Fruit fly (Drosophila melanogaster) whole organism, embryonic: Measurements from ENCODE around the gene CG42820.

Experiments
- ATbp ChIP-seq: fragments of 200-800 bp; sonication (Bioruptor generic); optimal IDR thresholded peaks from 2 replicates; lab custom pipeline; 2017; ENCODE audit warnings: missing biosample characterization, mild to moderate bottlenecking, missing genetic modification characterization, missing genetic modification reagents
- Blimp-1 ChIP-seq: fragments of 200-800 bp; sonication (Bioruptor generic); optimal IDR thresholded peaks from 3 replicates; lab custom pipeline; 2018; ENCODE audit warnings: missing biosample characterization, missing genetic modification characterization, mild to moderate bottlenecking, moderate library complexity, missing genetic modification reagents
- CG10209 ChIP-seq: fragments of 200-800 bp; sonication (Bioruptor generic); optimal IDR thresholded peaks from 3 replicates; lab custom pipeline; 2017; ENCODE audit warnings: missing biosample characterization, mild to moderate bottlenecking, missing genetic modification characterization, missing genetic modification reagents
- CG10274 ChIP-seq: fragments of 200-800 bp; sonication (Bioruptor generic); optimal IDR thresholded peaks from 3 replicates; lab custom pipeline; 2017; ENCODE audit warnings: missing biosample characterization, mild to moderate bottlenecking, missing genetic modification characterization
- CG10543 ChIP-seq: fragments of 200-800 bp; sonication (Bioruptor generic); optimal IDR thresholded peaks from 3 replicates; lab custom pipeline; 2017; ENCODE audit warnings: missing biosample characterization, mild to moderate bottlenecking, missing genetic modification characterization, moderate library complexity
- CG11247 ChIP-seq: fragments of 200-800 bp; sonication (Bioruptor generic); IDR thresholded peaks from 2 replicates; pipeline ENCODE4 v1.3.6; 2022; ENCODE audit warnings: missing biosample characterization, missing genetic modification characterization
- CG11560 ChIP-seq: fragments of 200-800 bp; sonication (Bioruptor generic); IDR thresholded peaks from 3 replicates; pipeline ENCODE4 v1.3.6; 2022; ENCODE audit warnings: missing biosample characterization, missing genetic modification characterization
- CG15269 ChIP-seq: fragments of 200-800 bp; sonication (Bioruptor generic); optimal IDR thresholded peaks from 2 replicates; lab custom pipeline; 2018; ENCODE audit warnings: missing biosample characterization, mild to moderate bottlenecking, missing genetic modification characterization, moderate library complexity
- CG17359 ChIP-seq: fragments of 200-800 bp; sonication (Bioruptor generic); optimal IDR thresholded peaks from 3 replicates; lab custom pipeline; 2018; ENCODE audit warnings: missing biosample characterization, mild to moderate bottlenecking, missing genetic modification characterization, moderate library complexity
- CG1832 ChIP-seq: fragments of 200-800 bp; sonication (Bioruptor generic); optimal IDR thresholded peaks from 2 replicates; lab custom pipeline; 2017; ENCODE audit warnings: missing biosample characterization, mild to moderate bottlenecking, missing genetic modification characterization, inconsistent platforms
- CG18599 ChIP-seq: fragments of 200-800 bp; sonication (Bioruptor generic); optimal IDR thresholded peaks from 3 replicates; lab custom pipeline; 2017; ENCODE audit warnings: missing biosample characterization, missing genetic modification characterization, mild to moderate bottlenecking, moderate library complexity, missing genetic modification reagents
- CG2120 ChIP-seq: fragments of 200-800 bp; sonication (Bioruptor generic); optimal IDR thresholded peaks from 3 replicates; lab custom pipeline; 2016; ENCODE audit warnings: missing biosample characterization, missing genetic modification characterization
- CG2712 ChIP-seq: fragments of 200-800 bp; optimal IDR thresholded peaks from 3 replicates; lab custom pipeline; 2019; ENCODE audit warnings: missing biosample characterization, mild to moderate bottlenecking, missing genetic modification characterization, moderate library complexity
- CG30020 ChIP-seq: fragments of 200-800 bp; optimal IDR thresholded peaks from 2 replicates; lab custom pipeline; 2019; ENCODE audit warnings: missing biosample characterization, mild to moderate bottlenecking, missing genetic modification characterization, moderate library complexity
- CG3407 ChIP-seq: fragments of 200-800 bp; sonication (Bioruptor generic); optimal IDR thresholded peaks from 2 replicates; lab custom pipeline; 2018; ENCODE audit warnings: missing biosample characterization, mild to moderate bottlenecking, missing genetic modification characterization
- CG3726 ChIP-seq: fragments of 200-800 bp; sonication (Bioruptor generic); IDR thresholded peaks from 3 replicates; pipeline ENCODE4, ENCODE4 v1.3.6; 2022; ENCODE audit warnings: missing biosample characterization, missing genetic modification characterization
- CG6175 ChIP-seq: fragments of 200-800 bp; sonication (Bioruptor generic); IDR thresholded peaks from 3 replicates; pipeline ENCODE4 v1.3.6; 2022; ENCODE audit warnings: missing biosample characterization, missing genetic modification characterization
- CG6654 ChIP-seq: fragments of 200-800 bp; sonication (Bioruptor generic); optimal IDR thresholded peaks from 2 replicates; lab custom pipeline; 2017; ENCODE audit warnings: missing biosample characterization, mild to moderate bottlenecking, missing genetic modification characterization
- CG6689 ChIP-seq: fragments of 200-800 bp; sonication (Bioruptor generic); IDR thresholded peaks from 2 replicates; pipeline ENCODE4 v1.3.6; 2022; ENCODE audit warnings: missing biosample characterization, missing genetic modification characterization
- CG7928 ChIP-seq: fragments of 200-800 bp; sonication (Bioruptor generic); optimal IDR thresholded peaks from 2 replicates; lab custom pipeline; 2017; ENCODE audit warnings: missing biosample characterization, mild to moderate bottlenecking, missing genetic modification characterization
- D ChIP-seq, 2 experiments: fragments of 200-800 bp in 1 of 2; fragments of >200 bp in 1 of 2; sonication (Bioruptor generic) in 1 of 2; optimal IDR thresholded peaks; 2 replicates in 1 of 2; 3 replicates in 1 of 2; lab custom pipeline; 2017; ENCODE audit warnings: mild to moderate bottlenecking in 1 of 2, missing biosample characterization in 1 of 2, missing genetic modification characterization in 1 of 2, missing genetic modification reagents in 1 of 2
- Kr ChIP-seq: fragments of 200-800 bp; sonication (Bioruptor generic); optimal IDR thresholded peaks from 2 replicates; lab custom pipeline; 2017; ENCODE audit warnings: missing biosample characterization, mild to moderate bottlenecking, missing genetic modification characterization
- Lpt ChIP-seq: fragments of >200 bp; optimal IDR thresholded peaks from 2 replicates; lab custom pipeline; 2018; ENCODE audit warnings: missing biosample characterization, missing genetic modification characterization
- Optix ChIP-seq: fragments of 200-800 bp; sonication (Bioruptor generic); IDR thresholded peaks from 3 replicates; pipeline ENCODE4 v1.3.6; 2022; ENCODE audit warnings: missing biosample characterization, missing genetic modification characterization
- Taf1 ChIP-seq: fragments of 200-800 bp; sonication (Bioruptor generic); IDR thresholded peaks from 2 replicates; pipeline ENCODE4 v1.3.6; 2022; ENCODE audit warnings: missing biosample characterization, missing genetic modification characterization
- Xrp1 ChIP-seq: fragments of 200-800 bp; sonication (Bioruptor generic); IDR thresholded peaks from 2 replicates; pipeline ENCODE4 v1.3.6; 2022; ENCODE audit warnings: missing biosample characterization, missing genetic modification characterization
- amos ChIP-seq: fragments of 200-800 bp; sonication (Bioruptor generic); IDR thresholded peaks from 2 replicates; pipeline ENCODE4 v1.3.6; 2022; ENCODE audit warnings: missing biosample characterization, missing genetic modification characterization; ENCODE audit not compliant: partially characterized antibody
- cg ChIP-seq: fragments of 200-800 bp; sonication (Bioruptor generic); optimal IDR thresholded peaks from 3 replicates; lab custom pipeline; 2019; ENCODE audit warnings: missing biosample characterization, mild to moderate bottlenecking, missing genetic modification characterization, moderate library complexity
- crc ChIP-seq: fragments of 200-800 bp; sonication (Bioruptor generic); optimal IDR thresholded peaks from 2 replicates; lab custom pipeline; 2016; ENCODE audit warnings: missing biosample characterization, missing genetic modification characterization
- crol ChIP-seq: fragments of 200-800 bp; sonication (Bioruptor generic); IDR thresholded peaks from 2 replicates; pipeline ENCODE4 v1.3.6; 2022; ENCODE audit warnings: missing biosample characterization, missing genetic modification characterization
- cwo ChIP-seq: fragments of 200-800 bp; sonication (Bioruptor generic); optimal IDR thresholded peaks from 3 replicates; lab custom pipeline; 2017; ENCODE audit warnings: missing biosample characterization, missing genetic modification characterization, mild to moderate bottlenecking, moderate library complexity, missing genetic modification reagents
- dati ChIP-seq: fragments of 200-800 bp; sonication (Bioruptor generic); IDR thresholded peaks from 2 replicates; pipeline ENCODE4 v1.3.6; 2022; ENCODE audit warnings: missing biosample characterization, missing genetic modification characterization
- dm ChIP-seq: fragments of 200-800 bp; sonication (Bioruptor generic); optimal IDR thresholded peaks from 3 replicates; lab custom pipeline; 2016; ENCODE audit warnings: missing biosample characterization, missing genetic modification characterization
- fd64A ChIP-seq: fragments of 200-800 bp; sonication (Bioruptor generic); optimal IDR thresholded peaks from 3 replicates; lab custom pipeline; 2018; ENCODE audit warnings: missing biosample characterization, mild to moderate bottlenecking, missing genetic modification characterization
- fru ChIP-seq: fragments of >200 bp; optimal IDR thresholded peaks from 2 replicates; lab custom pipeline; 2017
- gem ChIP-seq: fragments of 200-800 bp; sonication (Bioruptor generic); optimal IDR thresholded peaks from 2 replicates; lab custom pipeline; 2019; ENCODE audit warnings: missing biosample characterization, mild to moderate bottlenecking, missing genetic modification characterization, moderate library complexity
- hkb ChIP-seq, 2 experiments: fragments of 200-800 bp in 1 of 2; fragments of >200 bp in 1 of 2; sonication (Bioruptor generic) in 1 of 2; IDR thresholded peaks in 1 of 2; optimal IDR thresholded peaks in 1 of 2; 2 replicates each; pipeline versions ENCODE4 v1.3.6 to Lab custom; 2017 to 2022; ENCODE audit warnings: missing biosample characterization in 1 of 2, missing genetic modification characterization in 1 of 2
- lola ChIP-seq, 3 experiments: fragments of >200 bp in 2 of 3; fragments of 200-800 bp in 1 of 3; sonication (Bioruptor generic) in 1 of 3; optimal IDR thresholded peaks; 2 replicates each; lab custom pipeline; 2017 to 2019; ENCODE audit warnings: missing biosample characterization in 3 of 3, missing genetic modification characterization in 3 of 3, mild to moderate bottlenecking in 1 of 3, moderate library complexity in 1 of 3
- nerfin-2 ChIP-seq: fragments of 200-800 bp; sonication (Bioruptor generic); IDR thresholded peaks from 2 replicates; pipeline ENCODE4 v1.3.6; 2022; ENCODE audit warnings: missing biosample characterization, missing genetic modification characterization; ENCODE audit not compliant: partially characterized antibody
- pfk ChIP-seq: fragments of 200-800 bp; sonication (Bioruptor generic); optimal IDR thresholded peaks from 2 replicates; lab custom pipeline; 2018; ENCODE audit warnings: missing biosample characterization, mild to moderate bottlenecking, missing genetic modification characterization, moderate library complexity
- ranshi ChIP-seq: fragments of 200-800 bp; sonication (Bioruptor generic); IDR thresholded peaks from 2 replicates; pipeline ENCODE4 v1.3.6; 2022; ENCODE audit warnings: missing biosample characterization, missing genetic modification characterization
- salm ChIP-seq: fragments of 200-800 bp; sonication (Bioruptor generic); optimal IDR thresholded peaks from 2 replicates; lab custom pipeline; 2018; ENCODE audit warnings: missing biosample characterization, mild to moderate bottlenecking, missing genetic modification characterization
- seq ChIP-seq: fragments of 200-800 bp; sonication (Bioruptor generic); IDR thresholded peaks from 2 replicates; pipeline ENCODE4 v1.3.6; 2022; ENCODE audit warnings: missing biosample characterization, missing genetic modification characterization
- so ChIP-seq: fragments of 200-800 bp; sonication (Bioruptor generic); IDR thresholded peaks from 3 replicates; pipeline ENCODE4 v1.3.6; 2022; ENCODE audit warnings: missing biosample characterization, missing genetic modification characterization
- sqz ChIP-seq: fragments of 200-800 bp; sonication (Bioruptor generic); optimal IDR thresholded peaks from 3 replicates; lab custom pipeline; 2018; ENCODE audit warnings: missing biosample characterization, mild to moderate bottlenecking, missing genetic modification characterization
- tx ChIP-seq: fragments of 200-800 bp; sonication (Bioruptor generic); optimal IDR thresholded peaks from 2 replicates; lab custom pipeline; 2016; ENCODE audit warnings: missing biosample characterization, missing genetic modification characterization
- zfh2 ChIP-seq: fragments of 200-800 bp; sonication (Bioruptor generic); optimal IDR thresholded peaks from 2 replicates; lab custom pipeline; 2016; ENCODE audit warnings: missing biosample characterization, missing genetic modification characterization

CG42820 gene

DNA sequence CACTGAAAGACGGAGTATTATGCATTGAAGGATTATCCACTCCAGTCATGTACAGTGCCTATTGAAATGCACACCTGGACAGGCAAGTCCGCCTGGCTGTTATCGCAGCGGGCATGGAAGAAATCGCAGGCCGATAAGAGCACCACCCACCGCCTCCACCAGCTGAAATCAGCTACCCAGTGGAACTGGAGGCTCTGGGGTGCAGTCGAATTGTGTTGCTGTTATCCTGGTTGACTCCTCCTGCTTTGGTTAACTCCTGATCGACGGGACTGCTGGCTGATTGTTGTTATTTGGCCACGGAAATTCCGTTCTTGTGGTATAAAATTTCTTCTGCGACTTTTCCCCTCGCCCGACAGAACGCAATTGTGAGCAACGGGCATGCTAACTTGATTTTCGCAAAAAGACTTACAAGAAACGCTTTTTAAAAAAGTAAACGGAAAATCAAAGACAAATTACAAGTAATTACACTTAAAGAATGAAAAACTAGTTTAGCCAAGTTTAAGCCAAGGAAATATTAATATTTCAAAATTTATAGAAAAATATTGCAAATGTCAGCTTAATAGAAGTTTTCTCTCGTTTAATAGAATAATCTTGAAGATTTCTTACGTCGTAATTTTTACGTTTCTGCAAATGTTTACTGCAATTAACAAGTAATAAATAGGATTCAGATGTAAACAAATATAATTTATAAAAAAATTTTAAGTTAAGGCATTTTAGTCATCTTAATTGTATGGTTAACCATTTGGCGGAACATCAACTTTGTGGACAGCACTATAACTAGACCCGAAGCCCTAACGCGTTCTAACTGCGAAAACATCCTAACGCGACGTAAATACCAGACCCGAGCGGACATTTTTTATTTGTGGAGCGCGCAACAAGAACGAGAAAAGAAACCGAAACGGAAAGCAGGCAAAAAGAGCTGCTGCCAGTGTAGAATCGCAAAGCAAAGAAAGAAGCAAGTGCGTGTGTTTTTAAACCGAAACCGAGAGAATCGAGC is 23.0 kb upstream of the CG42820 start, which contains the start of the genes CG13398 and Akap200 (continued):
- no peak for TF ChIP-seq tx
- no peak for TF ChIP-seq CG6175 (GFP tag; lab: Robert Waterston, UW)
- TF ChIP-seq Kr (GFP tag; lab: Kevin White, UChicago), result peak; percentile 12
- peak; percentile 55 for TF ChIP-seq CG7928
- no peak for TF ChIP-seq fd64A (GFP tag; lab: Kevin White, UChicago)
- TF ChIP-seq cg (GFP tag; lab: Kevin White, UChicago), result no peak
- TF ChIP-seq D (optimal IDR thresholded peaks at IDR 0.05; lab: Kevin White, UChicago), result no peak
- no peak for TF ChIP-seq D (GFP tag; optimal IDR thresholded peaks at IDR 0.05; lab: Kevin White, UChicago)
- TF ChIP-seq salm (tag; lab: Kevin White, UChicago), result no peak
- no peak for TF ChIP-seq CG17359 (tag; lab: Kevin White, UChicago)
- no peak for TF ChIP-seq zfh2 (GFP tag; lab: Kevin White, UChicago)
- no peak for TF ChIP-seq seq (GFP tag; lab: Robert Waterston, UW)
- TF ChIP-seq amos (GFP tag; lab: Robert Waterston, UW), result no peak
- no peak for TF ChIP-seq cwo (GFP tag; lab: Kevin White, UChicago)
- TF ChIP-seq so (GFP tag; lab: Robert Waterston, UW), result no peak
- TF ChIP-seq gem (tag; lab: Kevin White, UChicago), result no peak
- TF ChIP-seq dm (GFP tag; lab: Kevin White, UChicago), result no peak
- no peak for TF ChIP-seq CG6654
- no peak for TF ChIP-seq Optix (GFP tag; lab: Robert Waterston, UW)
- peak; percentile 90 for TF ChIP-seq crol (GFP tag; lab: Robert Waterston, UW)
- TF ChIP-seq CG10543, result peak; percentile 57
- no peak for TF ChIP-seq CG15269 (tag; lab: Kevin White, UChicago)
- peak; percentile 31 for TF ChIP-seq CG30020 (tag; lab: Kevin White, UChicago)
- 0 out of 2 replicates have a peak, but pooled peaks have one; percentile 35 for TF ChIP-seq CG6689 (GFP tag; lab: Robert Waterston, UW)
- peak in 1 of 3 experiments; percentile 50 for TF ChIP-seq lola (GFP tag; optimal IDR thresholded peaks at IDR 0.05; lab: Kevin White, UChicago)
- TF ChIP-seq CG11247 (GFP tag; lab: Robert Waterston, UW), result 0 out of 2 replicates have a peak, but pooled peaks have one; percentile 10
- TF ChIP-seq CG2120, result peak; percentile 48
- no peak for TF ChIP-seq dati (GFP tag; lab: Robert Waterston, UW)
- peak; percentile 56 for TF ChIP-seq CG2712 (tag; lab: Kevin White, UChicago)
- TF ChIP-seq CG3726 (GFP tag; lab: Robert Waterston, UW), result no peak
- TF ChIP-seq CG10274 (GFP tag; lab: Kevin White, UChicago), result no peak
- no peak for TF ChIP-seq sqz (GFP tag; lab: Kevin White, UChicago)
- no peak for TF ChIP-seq CG1832
- TF ChIP-seq crc (GFP tag; lab: Kevin White, UChicago), result no peak
- no peak for TF ChIP-seq Taf1 (GFP tag; lab: Robert Waterston, UW)
- TF ChIP-seq CG11560 (tag; lab: Robert Waterston, UW), result no peak
- no peak for TF ChIP-seq Xrp1 (GFP tag; lab: Robert Waterston, UW)
- no peak for TF ChIP-seq nerfin-2 (GFP tag; lab: Robert Waterston, UW)
- TF ChIP-seq CG3407 (GFP tag; lab: Kevin White, UChicago), result no peak
- peak; percentile 1 for TF ChIP-seq Blimp-1 (GFP tag; lab: Kevin White, UChicago)
- TF ChIP-seq ranshi (GFP tag; lab: Robert Waterston, UW), result no peak
- TF ChIP-seq CG18599 (GFP tag; lab: Kevin White, UChicago), result no peak
- no peak for TF ChIP-seq fru (lab: Kevin White, UChicago)
- TF ChIP-seq Lpt (GFP tag; lab: Kevin White, UChicago), result no peak
- peak; percentile 38 for TF ChIP-seq CG10209 (GFP tag; lab: Kevin White, UChicago)
- no peak for TF ChIP-seq pfk (GFP tag; lab: Kevin White, UChicago)
- TF ChIP-seq hkb (optimal IDR thresholded peaks at IDR 0.05; lab: Kevin White, UChicago), result no peak
- TF ChIP-seq hkb (GFP tag; IDR thresholded peaks at IDR 0.05; lab: Robert Waterston, UW), result no peak
- TF ChIP-seq ATbp (GFP tag; lab: Kevin White, UChicago), result no peak
